Fruit fly (Drosophila melanogaster): ENCODE data around the gene CG31371.

CG31371 gene

DNA sequence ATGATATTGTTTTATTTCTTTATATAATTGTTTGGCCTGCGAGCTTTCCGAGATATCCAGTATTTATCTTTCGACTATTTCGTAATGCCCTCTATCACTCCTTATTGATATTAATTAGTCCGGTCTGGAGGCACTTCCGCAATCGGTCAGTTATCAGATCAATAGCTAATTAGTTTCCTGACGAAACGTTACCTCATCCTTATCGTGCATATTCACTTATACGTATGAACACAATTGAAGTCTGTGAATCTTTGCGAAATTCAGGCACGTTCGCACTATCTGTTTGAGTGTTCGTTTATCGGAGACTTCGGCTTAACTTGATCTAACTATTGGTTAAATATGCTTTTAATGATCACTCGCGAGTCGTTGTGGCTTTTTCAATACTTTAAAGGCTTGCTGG, 50.1 kb downstream of the CG31371 start:
- TF ChIP-seq rgr (GFP tag; optimal IDR thresholded peaks at IDR 0.05), result no peak
- TF ChIP-seq Mio (GFP tag; optimal IDR thresholded peaks at IDR 0.05), result no peak
- no peak for TF ChIP-seq Hr78 (GFP tag; optimal IDR thresholded peaks at IDR 0.05)
- TF ChIP-seq fru (GFP tag; optimal IDR thresholded peaks at IDR 0.05), result no peak
- no peak for TF ChIP-seq Dfd (GFP tag; optimal IDR thresholded peaks at IDR 0.05)
- no peak for TF ChIP-seq Rel (GFP tag; optimal IDR thresholded peaks at IDR 0.05)
- TF ChIP-seq Rel (tag; optimal IDR thresholded peaks at IDR 0.05), result no peak
- no peak for TF ChIP-seq Hnf4 (GFP tag; optimal IDR thresholded peaks at IDR 0.05)
- no peak for TF ChIP-seq dl (GFP tag; optimal IDR thresholded peaks at IDR 0.05; ENCODE audit: insufficient read depth in 1 of 2, partially characterized antibody in 2 of 2)
- no peak for TF ChIP-seq CG9705 (GFP tag; optimal IDR thresholded peaks at IDR 0.05)
- TF ChIP-seq woc (GFP tag; optimal IDR thresholded peaks at IDR 0.05), result no peak
- TF ChIP-seq GATAd (GFP tag; optimal IDR thresholded peaks at IDR 0.05), result no peak
- TF ChIP-seq Jra (GFP tag; optimal IDR thresholded peaks at IDR 0.05), result no peak
- no peak for TF ChIP-seq ey (GFP tag; optimal IDR thresholded peaks at IDR 0.05)
- TF ChIP-seq Abd-B (GFP tag; optimal IDR thresholded peaks at IDR 0.05), result no peak
- TF ChIP-seq brk (GFP tag; optimal IDR thresholded peaks at IDR 0.05), result no peak
- no peak for TF ChIP-seq OdsH (GFP tag; optimal IDR thresholded peaks at IDR 0.05)
- no peak for TF ChIP-seq CG32264 (GFP tag; optimal IDR thresholded peaks at IDR 0.05)
- TF ChIP-seq sv (GFP tag; optimal IDR thresholded peaks at IDR 0.05), result no peak
- TF ChIP-seq foxo (GFP tag; optimal IDR thresholded peaks at IDR 0.05), result no peak
- TF ChIP-seq CrebA (GFP tag; optimal IDR thresholded peaks at IDR 0.05; ENCODE audit: borderline replicate concordance), result no peak
